Worm (Caenorhabditis elegans): ENCODE data around the gene zip-5.

Gene zip-5

ce11 chrV:13288881-13289280 is 24.5 kb downstream of the zip-5 start:
- TF ChIP-seq him-1 (tag; optimal IDR thresholded peaks at IDR 0.05) (no peak), hmg-1.2 (GFP tag; IDR thresholded peaks at IDR 0.05) (peak; percentile 56; the same call in 1 of the 2 replicates)

- TF ChIP-seq ccch-3 (GFP tag; optimal IDR thresholded peaks at IDR 0.05) (no peak), B0035.1 (tag; optimal IDR thresholded peaks at IDR 0.05) (no peak), egl-44 (GFP tag; IDR thresholded peaks at IDR 0.05) (no peak), F57A8.1 (GFP tag; optimal IDR thresholded peaks at IDR 0.05) (no peak), snpc-4 (GFP tag; optimal IDR thresholded peaks at IDR 0.05) (no peak), snpc-4 (tag; optimal IDR thresholded peaks at IDR 0.05) (no peak), unc-62 (GFP tag; optimal IDR thresholded peaks at IDR 0.05) (no peak)
Observed at ce11 chrV:13294507-13294906, 30.2 kb downstream of the zip-5 start.

DNA sequence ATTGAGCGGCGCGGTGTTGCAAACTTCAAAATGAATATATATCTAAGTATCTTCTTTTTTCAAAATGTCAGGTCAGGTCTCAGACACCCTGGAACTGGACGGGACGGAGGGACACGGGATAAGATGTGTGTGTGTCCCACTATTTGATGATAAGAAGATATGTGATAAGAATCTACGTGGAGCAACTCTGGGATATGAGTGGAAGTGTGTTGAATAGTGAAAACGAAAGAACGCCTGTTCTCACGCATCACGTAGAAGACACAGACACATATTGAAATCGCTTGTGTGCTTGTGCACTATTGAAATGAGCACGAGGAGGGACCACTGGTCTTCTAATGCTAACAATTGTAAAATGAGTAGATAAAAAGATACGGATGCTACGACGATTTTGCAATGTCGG is 31.5 kb downstream of the zip-5 start, which contains the start of gene uig-1:
uig-1 (minus strand) TSS at position 120 of the 400 bp plus-strand sequence.
- TF ChIP-seq T07F8.4 (tag; optimal IDR thresholded peaks at IDR 0.05) (no peak), lsy-27 (tag; optimal IDR thresholded peaks at IDR 0.05; ENCODE audit: borderline replicate concordance, insufficient read depth) (no peak), lin-26 (GFP tag; IDR thresholded peaks at IDR 0.05) (no peak), ceh-100 (GFP tag; IDR thresholded peaks at IDR 0.05) (no peak), nhr-80 (tag; optimal IDR thresholded peaks at IDR 0.05) (no peak), ceh-27 (GFP tag; optimal IDR thresholded peaks at IDR 0.05) (no peak)

- TF ChIP-seq unc-62 (GFP tag; optimal IDR thresholded peaks at IDR 0.05) = no peak
- no peak for TF ChIP-seq attf-6 (GFP tag; IDR thresholded peaks at IDR 0.05)
- no peak for TF ChIP-seq atf-7 (tag; optimal IDR thresholded peaks at IDR 0.05)
- no peak for TF ChIP-seq lir-1 (GFP tag; conservative IDR thresholded peaks at IDR 0.05)
- no peak for TF ChIP-seq nfya-1 (tag; optimal IDR thresholded peaks at IDR 0.05; ENCODE audit: borderline replicate concordance, insufficient read depth)
- TF ChIP-seq lin-26 (GFP tag; IDR thresholded peaks at IDR 0.05) = no peak
- no peak for TF ChIP-seq F37B4.10 (GFP tag; IDR thresholded peaks at IDR 0.05)
- TF ChIP-seq Y56A3A.18 (GFP tag; IDR thresholded peaks at IDR 0.05) = no peak
- no peak for TF ChIP-seq hlh-12 (tag; optimal IDR thresholded peaks at IDR 0.05)
- TF ChIP-seq mel-28 (tag; optimal IDR thresholded peaks at IDR 0.05; ENCODE audit: borderline replicate concordance) = no peak
- no peak for TF ChIP-seq hrde-1 (tag; optimal IDR thresholded peaks at IDR 0.05; ENCODE audit: borderline replicate concordance)
- TF ChIP-seq F10E7.11 (tag; optimal IDR thresholded peaks at IDR 0.05) = no peak
- TF ChIP-seq lag-1 (GFP tag; IDR thresholded peaks at IDR 0.05) = no peak
Observed at ce11 chrV:13297220-13297619, 32.9 kb downstream of the zip-5 start, which contains the start of gene C26E1.1. C26E1.1 (plus strand) TSS chrV:13297520.

DNA sequence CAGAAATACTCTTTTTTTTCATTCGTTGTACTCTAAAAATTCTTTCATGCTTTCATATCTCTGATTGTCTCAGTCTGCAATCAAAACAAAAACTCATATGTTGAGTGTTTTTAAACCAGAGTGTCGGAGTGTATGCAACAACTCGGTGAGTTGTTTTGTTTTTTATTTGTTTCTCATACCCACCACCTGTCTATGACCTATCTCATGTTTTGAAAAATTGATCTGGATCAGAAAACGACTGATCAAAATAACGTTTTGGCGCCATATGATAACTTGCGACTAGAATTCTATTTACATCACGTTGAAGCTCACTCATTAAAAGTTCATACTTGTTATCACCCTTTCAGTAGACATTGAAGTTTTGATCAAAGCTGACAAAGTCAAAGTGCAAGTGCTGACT is 34.4 kb downstream of the zip-5 start:
- no peak for TF ChIP-seq ztf-28 (GFP tag; IDR thresholded peaks at IDR 0.05)
- TF ChIP-seq hlh-26 (GFP tag; conservative IDR thresholded peaks at IDR 0.05) = no peak
- no peak for TF ChIP-seq B0261.1 (tag; optimal IDR thresholded peaks at IDR 0.05)
- no peak for TF ChIP-seq madf-8 (GFP tag; conservative IDR thresholded peaks at IDR 0.05)
- no peak for TF ChIP-seq sdz-38 (tag; optimal IDR thresholded peaks at IDR 0.05)
- TF ChIP-seq B0336.3 (GFP tag; IDR thresholded peaks at IDR 0.05) = no peak

All from whole organism, young adult.